Worm (Caenorhabditis elegans): ENCODE data around the gene Y68A4A.10.

DNA sequence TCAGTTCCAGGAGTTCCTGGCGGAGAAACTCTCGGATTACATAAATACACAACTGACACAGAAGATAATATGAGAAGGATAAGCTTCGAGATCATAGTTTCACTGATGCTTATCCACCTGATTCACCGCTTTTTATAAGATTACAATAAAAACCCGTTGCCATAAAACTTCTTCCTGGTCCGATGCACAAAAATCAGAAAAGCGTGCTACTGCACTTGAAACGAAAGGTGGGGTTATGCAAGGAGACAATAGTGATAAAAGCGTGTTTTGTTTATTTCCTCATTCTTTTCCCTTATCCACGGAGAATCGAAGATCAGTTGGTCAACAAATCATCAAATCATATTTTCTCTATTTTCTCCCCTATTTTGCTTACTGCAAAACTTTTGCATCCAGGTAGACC, 40.6 kb downstream of the Y68A4A.10 start, which contains the start of gene Y68A4B.3:
- TF ChIP-seq ama-1 (optimal IDR thresholded peaks at IDR 0.05) (no peak), ceh-36 (tag; optimal IDR thresholded peaks at IDR 0.05) (no peak)

Data from whole organism, early embryonic.